Fruit fly (Drosophila melanogaster): ENCODE measurements around the gene CG2641.

dm6 chr3R:7793855-7794254 is at the start of gene CG2641:
- TF ChIP-seq CG8478 (optimal IDR thresholded peaks at IDR 0.05) (no peak), CTCF (optimal IDR thresholded peaks at IDR 0.05) (no peak)
